Fruit fly (Drosophila melanogaster) whole organism, prepupa: ENCODE measurements around the gene beag.

Source experiments
- CG10631 ChIP-seq: fragments of 200-800 bp; sonication (Bioruptor generic); optimal IDR thresholded peaks from 2 replicates; lab custom pipeline; 2016; ENCODE audit warnings: missing biosample characterization, missing genetic modification characterization
- CG10669 ChIP-seq: fragments of 200-800 bp; sonication (Bioruptor generic); optimal IDR thresholded peaks from 3 replicates; lab custom pipeline; 2018; ENCODE audit warnings: missing biosample characterization, mild to moderate bottlenecking, missing genetic modification characterization, moderate library complexity
- CG11294 ChIP-seq: fragments of 200-800 bp; sonication (Bioruptor generic); IDR thresholded peaks from 2 replicates; pipeline ENCODE4 v1.3.6; 2022; ENCODE audit warnings: missing biosample characterization, missing genetic modification characterization
- CG11762 ChIP-seq: fragments of 200-800 bp; sonication (Bioruptor generic); optimal IDR thresholded peaks from 3 replicates; lab custom pipeline; 2016; ENCODE audit warnings: missing biosample characterization, missing genetic modification characterization; ENCODE audit not compliant: insufficient read depth
- CG15336 ChIP-seq: fragments of 200-800 bp; sonication (Bioruptor generic); IDR thresholded peaks from 2 replicates; pipeline ENCODE4 v1.3.6; 2022; ENCODE audit warnings: missing biosample characterization, missing genetic modification characterization
- CG1621 ChIP-seq: fragments of 200-800 bp; sonication (Bioruptor generic); optimal IDR thresholded peaks from 3 replicates; lab custom pipeline; 2018; ENCODE audit warnings: missing biosample characterization, mild to moderate bottlenecking, missing genetic modification characterization
- CG3032 ChIP-seq: fragments of 200-800 bp; optimal IDR thresholded peaks from 2 replicates; lab custom pipeline; 2019; ENCODE audit warnings: missing biosample characterization, mild to moderate bottlenecking, missing genetic modification characterization, moderate library complexity
- CG31627 ChIP-seq: fragments of 200-800 bp; sonication (Bioruptor generic); optimal IDR thresholded peaks from 3 replicates; lab custom pipeline; 2016; ENCODE audit warnings: missing biosample characterization, missing genetic modification characterization
- CG32006 ChIP-seq: fragments of 200-800 bp; sonication (Bioruptor generic); optimal IDR thresholded peaks from 3 replicates; lab custom pipeline; 2017; ENCODE audit warnings: missing biosample characterization, mild to moderate bottlenecking, missing genetic modification characterization
- CG34406 ChIP-seq: fragments of 200-800 bp; sonication (Bioruptor generic); optimal IDR thresholded peaks from 3 replicates; lab custom pipeline; 2016; ENCODE audit warnings: missing biosample characterization, missing genetic modification characterization
- CG3919 ChIP-seq: fragments of 200-800 bp; sonication (Bioruptor generic); optimal IDR thresholded peaks from 3 replicates; lab custom pipeline; 2016; ENCODE audit warnings: missing biosample characterization, missing genetic modification characterization
- CG4318 ChIP-seq: fragments of 200-800 bp; sonication (Bioruptor generic); optimal IDR thresholded peaks from 3 replicates; lab custom pipeline; 2017; ENCODE audit warnings: missing biosample characterization, mild to moderate bottlenecking, missing genetic modification characterization
- CG6163 ChIP-seq: fragments of 200-800 bp; sonication (Bioruptor generic); IDR thresholded peaks from 3 replicates; pipeline ENCODE4 v1.3.6; 2022; ENCODE audit warnings: missing biosample characterization, missing genetic modification characterization
- CG6276 ChIP-seq: fragments of 200-800 bp; sonication (Bioruptor generic); optimal IDR thresholded peaks from 2 replicates; lab custom pipeline; 2017; ENCODE audit warnings: missing biosample characterization, mild to moderate bottlenecking, missing genetic modification characterization
- CG6792 ChIP-seq: fragments of 200-800 bp; sonication (Bioruptor generic); optimal IDR thresholded peaks from 3 replicates; lab custom pipeline; 2016; ENCODE audit warnings: missing biosample characterization, missing genetic modification characterization
- CG6808 ChIP-seq: fragments of 200-800 bp; sonication (Bioruptor generic); optimal IDR thresholded peaks from 3 replicates; lab custom pipeline; 2017; ENCODE audit warnings: missing biosample characterization, missing genetic modification characterization, mild to moderate bottlenecking, moderate library complexity, missing genetic modification reagents
- CG6854 ChIP-seq: fragments of 200-800 bp; sonication (Bioruptor generic); optimal IDR thresholded peaks from 2 replicates; lab custom pipeline; 2017; ENCODE audit warnings: missing biosample characterization, mild to moderate bottlenecking, missing genetic modification characterization
- CG7368 ChIP-seq: fragments of 200-800 bp; sonication (Bioruptor generic); optimal IDR thresholded peaks from 3 replicates; lab custom pipeline; 2016; ENCODE audit warnings: missing biosample characterization, missing genetic modification characterization
- CG8119 ChIP-seq: fragments of 200-800 bp; sonication (Bioruptor generic); IDR thresholded peaks from 3 replicates; pipeline ENCODE4 v1.3.6; 2022; ENCODE audit warnings: missing biosample characterization, missing genetic modification characterization
- CG8319 ChIP-seq: fragments of 200-800 bp; sonication (Bioruptor generic); optimal IDR thresholded peaks from 3 replicates; lab custom pipeline; 2016; ENCODE audit warnings: missing biosample characterization, missing genetic modification characterization
- CG8632 ChIP-seq: fragments of 200-800 bp; sonication (Bioruptor generic); optimal IDR thresholded peaks from 3 replicates; lab custom pipeline; 2016; ENCODE audit warnings: missing biosample characterization, missing genetic modification characterization
- CG9139 ChIP-seq: fragments of 200-800 bp; sonication (Bioruptor generic); optimal IDR thresholded peaks from 3 replicates; lab custom pipeline; 2017; ENCODE audit warnings: missing biosample characterization, mild to moderate bottlenecking, missing genetic modification characterization
- Eip75B ChIP-seq: fragments of 200-800 bp; sonication (Bioruptor generic); optimal IDR thresholded peaks from 3 replicates; lab custom pipeline; 2016; ENCODE audit warnings: missing biosample characterization, missing genetic modification characterization
- Eip78C ChIP-seq: fragments of 200-800 bp; sonication (Bioruptor generic); peaks from one replicate; lab custom pipeline; 2016; ENCODE audit warnings: missing biosample characterization, missing genetic modification characterization
- Eip93F ChIP-seq: fragments of 200-800 bp; sonication (Bioruptor generic); optimal IDR thresholded peaks from 2 replicates; lab custom pipeline; 2016; ENCODE audit warnings: missing biosample characterization, mild to moderate bottlenecking, missing genetic modification characterization
- Ets21C ChIP-seq: fragments of 200-800 bp; sonication (Bioruptor generic); optimal IDR thresholded peaks from 3 replicates; lab custom pipeline; 2016; ENCODE audit warnings: missing biosample characterization, missing genetic modification characterization
- Gug ChIP-seq: fragments of 200-800 bp; sonication (Bioruptor generic); IDR thresholded peaks from 2 replicates; pipeline ENCODE4 v1.3.6; 2022; ENCODE audit warnings: missing biosample characterization, missing genetic modification characterization
- Hr38 ChIP-seq: sonication (Bioruptor generic); optimal IDR thresholded peaks from 2 replicates; lab custom pipeline; 2016; ENCODE audit warnings: missing biosample characterization, missing genetic modification characterization
- Hr4 ChIP-seq: fragments of 200-800 bp; sonication (Bioruptor generic); optimal IDR thresholded peaks from 3 replicates; lab custom pipeline; 2016; ENCODE audit warnings: missing biosample characterization, missing genetic modification characterization
- Met ChIP-seq: fragments of 200-800 bp; sonication (Bioruptor generic); optimal IDR thresholded peaks from 3 replicates; lab custom pipeline; 2016; ENCODE audit warnings: missing biosample characterization, missing genetic modification characterization
- OdsH ChIP-seq: fragments of 200-800 bp; sonication (Bioruptor generic); optimal IDR thresholded peaks from 3 replicates; lab custom pipeline; 2016; ENCODE audit warnings: missing biosample characterization, missing genetic modification characterization
- Smox ChIP-seq: fragments of 200-800 bp; sonication (Bioruptor generic); optimal IDR thresholded peaks from 3 replicates; lab custom pipeline; 2016; ENCODE audit warnings: missing biosample characterization, missing genetic modification characterization
- Sox14 ChIP-seq: fragments of 200-800 bp; sonication (Bioruptor generic); optimal IDR thresholded peaks from 3 replicates; lab custom pipeline; 2016; ENCODE audit warnings: missing biosample characterization, missing genetic modification characterization
- Sox15 ChIP-seq: fragments of 200-800 bp; sonication (Bioruptor generic); optimal IDR thresholded peaks from 3 replicates; lab custom pipeline; 2016; ENCODE audit warnings: missing biosample characterization, missing genetic modification characterization
- achi ChIP-seq: fragments of 200-800 bp; sonication (Bioruptor generic); optimal IDR thresholded peaks from 3 replicates; lab custom pipeline; 2016; ENCODE audit warnings: missing biosample characterization, missing genetic modification characterization
- acj6 ChIP-seq: fragments of 200-800 bp; sonication (Bioruptor generic); optimal IDR thresholded peaks from 3 replicates; lab custom pipeline; 2016; ENCODE audit warnings: missing biosample characterization, missing genetic modification characterization
- cyc ChIP-seq: fragments of 200-800 bp; sonication (Bioruptor generic); optimal IDR thresholded peaks from 3 replicates; lab custom pipeline; 2016; ENCODE audit warnings: missing biosample characterization, missing genetic modification characterization
- dac ChIP-seq: fragments of 200-800 bp; sonication (Bioruptor generic); optimal IDR thresholded peaks from 2 replicates; lab custom pipeline; 2017; ENCODE audit warnings: missing biosample characterization, mild to moderate bottlenecking, missing genetic modification characterization
- dsx ChIP-seq: fragments of 200-800 bp; optimal IDR thresholded peaks from 3 replicates; lab custom pipeline; 2019; ENCODE audit warnings: missing biosample characterization, mild to moderate bottlenecking, missing genetic modification characterization, moderate library complexity; ENCODE audit not compliant: poor library complexity, severe bottlenecking
- eg ChIP-seq: fragments of 200-800 bp; sonication (Bioruptor generic); IDR thresholded peaks from 3 replicates; pipeline ENCODE4 v1.3.6; 2022; ENCODE audit warnings: missing biosample characterization, missing genetic modification characterization
- esn ChIP-seq: fragments of 200-800 bp; sonication (Bioruptor generic); optimal IDR thresholded peaks from 2 replicates; lab custom pipeline; 2016; ENCODE audit warnings: missing biosample characterization, mild to moderate bottlenecking, missing genetic modification characterization, moderate library complexity
- fkh ChIP-seq: fragments of 200-800 bp; sonication (Bioruptor generic); optimal IDR thresholded peaks from 3 replicates; lab custom pipeline; 2017; ENCODE audit warnings: missing biosample characterization, mild to moderate bottlenecking, missing genetic modification characterization, moderate library complexity
- net ChIP-seq: fragments of 200-800 bp; sonication (Bioruptor generic); optimal IDR thresholded peaks from 3 replicates; lab custom pipeline; 2016; ENCODE audit warnings: missing biosample characterization, missing genetic modification characterization
- salr ChIP-seq, 2 experiments: fragments of 200-800 bp; sonication (Bioruptor generic); optimal IDR thresholded peaks; 3 replicates each; lab custom pipeline; 2016 to 2018; ENCODE audit warnings: missing biosample characterization in 2 of 2, missing genetic modification characterization in 2 of 2, mild to moderate bottlenecking in 1 of 2
- spab ChIP-seq: fragments of 200-800 bp; sonication (Bioruptor generic); optimal IDR thresholded peaks from 2 replicates; lab custom pipeline; 2017; ENCODE audit warnings: missing biosample characterization, mild to moderate bottlenecking, missing genetic modification characterization, missing genetic modification reagents
- ss ChIP-seq, 2 experiments: fragments of 200-800 bp; sonication (Bioruptor generic); optimal IDR thresholded peaks; 2 replicates in 1 of 2; 3 replicates in 1 of 2; lab custom pipeline; 2017 to 2018; ENCODE audit warnings: mild to moderate bottlenecking in 2 of 2, missing biosample characterization in 2 of 2, missing genetic modification characterization in 2 of 2, moderate library complexity in 1 of 2
- svp ChIP-seq: fragments of 200-800 bp; sonication (Bioruptor generic); peaks from one replicate; lab custom pipeline; 2016; ENCODE audit warnings: missing biosample characterization, missing genetic modification characterization

Gene beag

DNA sequence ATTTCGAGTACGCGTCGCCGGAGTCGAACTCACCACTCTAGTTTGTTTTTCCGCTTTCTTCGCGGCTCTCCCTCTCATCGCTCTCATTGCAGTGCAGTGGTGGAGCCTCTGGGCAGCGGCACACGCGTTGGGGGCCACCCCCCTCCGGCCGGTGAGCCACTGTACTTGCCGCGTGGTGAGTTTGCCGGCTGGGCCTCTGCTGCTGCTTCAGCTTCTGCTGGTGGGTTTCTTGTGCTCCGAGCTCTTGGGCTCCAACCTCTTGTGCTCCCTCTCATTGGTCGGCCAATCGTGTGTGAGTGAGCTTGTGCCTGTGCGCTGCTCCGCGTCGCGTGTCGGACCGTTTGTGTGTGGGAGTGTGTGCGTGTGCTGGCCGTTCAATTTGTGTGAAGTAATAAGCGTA lies 11.9 kb downstream of the beag start (continued):
- peak; percentile 54 for TF ChIP-seq esn
- TF ChIP-seq CG4318 (GFP tag; lab: Kevin White, UChicago): no peak
- TF ChIP-seq CG1621 (tag; lab: Kevin White, UChicago): peak; percentile 96
- peak; percentile 84 to 93 for TF ChIP-seq ss (GFP tag; optimal IDR thresholded peaks at IDR 0.05; lab: Kevin White, UChicago)
- peak; percentile 81 for TF ChIP-seq CG3919 (GFP tag; lab: Kevin White, UChicago)
- peak; percentile 50 for TF ChIP-seq CG31627 (GFP tag; lab: Kevin White, UChicago)
- peak; percentile 27 for TF ChIP-seq dac (GFP tag; lab: Kevin White, UChicago)
- TF ChIP-seq CG8119: no peak
- TF ChIP-seq CG8319 (GFP tag; lab: Kevin White, UChicago): no peak
- peak; percentile 36 for TF ChIP-seq OdsH (GFP tag; lab: Kevin White, UChicago)
- TF ChIP-seq eg (GFP tag; lab: Robert Waterston, UW): no peak
- peak; percentile 62 for TF ChIP-seq CG6792 (GFP tag; lab: Kevin White, UChicago)
- TF ChIP-seq CG11762: no peak
- TF ChIP-seq Hr38 (GFP tag; lab: Kevin White, UChicago): no peak
- peak; percentile 39 for TF ChIP-seq CG8632 (GFP tag; lab: Kevin White, UChicago)
- TF ChIP-seq Gug (GFP tag; lab: Robert Waterston, UW): no peak
- TF ChIP-seq CG7368 (GFP tag; lab: Kevin White, UChicago): peak; percentile 46
- peak; percentile 66 for TF ChIP-seq Eip75B (GFP tag; lab: Kevin White, UChicago)
- peak; percentile 68 for TF ChIP-seq dsx (GFP tag; lab: Kevin White, UChicago)

DNA sequence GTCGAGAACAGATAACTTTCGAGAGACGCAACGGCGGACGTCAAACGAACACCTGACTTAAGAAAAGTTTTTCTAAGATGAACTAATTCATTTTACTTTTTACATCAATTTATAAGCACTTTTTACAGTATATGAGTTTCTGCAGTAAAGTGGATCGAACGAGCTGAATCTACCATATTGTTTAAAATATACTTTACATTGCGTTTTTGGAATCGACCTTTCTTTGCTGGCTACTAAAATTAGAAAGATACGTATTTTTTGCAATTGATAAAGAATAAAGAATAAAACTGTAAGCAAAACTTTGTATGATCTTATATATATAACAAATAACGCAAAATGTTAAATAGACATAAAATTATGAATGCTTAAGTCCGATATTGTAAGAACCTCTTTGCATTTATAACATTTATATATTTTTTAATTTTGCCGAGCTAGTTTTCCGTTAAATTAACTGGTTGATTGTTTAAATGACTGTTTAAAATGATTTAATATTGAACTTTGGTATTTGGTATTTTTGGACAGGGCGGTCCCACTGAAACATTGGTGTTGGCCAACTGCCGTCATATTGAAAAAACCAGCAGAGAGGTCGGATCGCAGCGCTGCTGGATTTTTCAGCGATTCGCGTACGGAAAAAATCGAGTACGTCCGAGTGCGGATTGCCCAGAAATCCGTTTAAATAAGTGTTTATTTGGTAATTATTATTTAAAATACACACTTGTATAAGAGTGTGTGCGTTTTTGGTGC lies 12.8 kb downstream of the beag start, which contains the start of gene Kdm2:
Gene Kdm2 (plus strand): TSS at position 559 of the 744 bp plus-strand sequence.
- TF ChIP-seq CG8319 (GFP tag; lab: Kevin White, UChicago): no peak
- TF ChIP-seq CG7368 (GFP tag; lab: Kevin White, UChicago): no peak
- TF ChIP-seq CG11762: no peak
- no peak for TF ChIP-seq net
- TF ChIP-seq dac (GFP tag; lab: Kevin White, UChicago): no peak
- TF ChIP-seq CG31627 (GFP tag; lab: Kevin White, UChicago): no peak
- peak; percentile 79 for TF ChIP-seq CG1621 (tag; lab: Kevin White, UChicago)
- TF ChIP-seq Ets21C (GFP tag; lab: Kevin White, UChicago): no peak
- TF ChIP-seq CG6163: no peak
- TF ChIP-seq CG10669 (GFP tag; lab: Kevin White, UChicago): no peak
- TF ChIP-seq CG3032: no peak
- no peak for TF ChIP-seq achi (GFP tag; lab: Kevin White, UChicago)
- TF ChIP-seq CG34406 (GFP tag; lab: Kevin White, UChicago): no peak
- no peak for TF ChIP-seq OdsH (GFP tag; lab: Kevin White, UChicago)
- no peak for TF ChIP-seq CG6808 (GFP tag; lab: Kevin White, UChicago)
- peak; percentile 71 for TF ChIP-seq Eip78C (GFP tag; lab: Kevin White, UChicago)
- TF ChIP-seq CG32006 (GFP tag; lab: Kevin White, UChicago): no peak
- TF ChIP-seq acj6 (GFP tag; lab: Kevin White, UChicago): no peak
- TF ChIP-seq salr (GFP tag; optimal IDR thresholded peaks at IDR 0.05; lab: Kevin White, UChicago): no peak
- no peak for TF ChIP-seq Sox15 (GFP tag; lab: Kevin White, UChicago)
- TF ChIP-seq dsx (GFP tag; lab: Kevin White, UChicago): peak; percentile 16
- no peak for TF ChIP-seq Sox14
- TF ChIP-seq ss (GFP tag; optimal IDR thresholded peaks at IDR 0.05; lab: Kevin White, UChicago): no peak
- TF ChIP-seq cyc (GFP tag; lab: Kevin White, UChicago): peak; percentile 19
- TF ChIP-seq CG8632 (GFP tag; lab: Kevin White, UChicago): no peak
- no peak for TF ChIP-seq CG6854 (GFP tag; lab: Kevin White, UChicago)
- TF ChIP-seq spab (GFP tag; lab: Kevin White, UChicago): no peak
- TF ChIP-seq Smox (GFP tag; lab: Kevin White, UChicago): no peak
- no peak for TF ChIP-seq Hr4 (GFP tag; lab: Kevin White, UChicago)
- no peak for TF ChIP-seq fkh
- TF ChIP-seq CG15336 (GFP tag; lab: Robert Waterston, UW): no peak
- no peak for TF ChIP-seq CG11294 (GFP tag; lab: Robert Waterston, UW)
- no peak for TF ChIP-seq CG3919 (GFP tag; lab: Kevin White, UChicago)
- TF ChIP-seq svp: no peak
- no peak for TF ChIP-seq Met (GFP tag; lab: Kevin White, UChicago)
- TF ChIP-seq Eip93F (GFP tag; lab: Kevin White, UChicago): peak; percentile 47
- TF ChIP-seq CG10631 (GFP tag; lab: Kevin White, UChicago): no peak
- TF ChIP-seq CG6276 (GFP tag; lab: Kevin White, UChicago): no peak
- no peak for TF ChIP-seq CG9139 (GFP tag; lab: Kevin White, UChicago)
